Worm (Caenorhabditis elegans) whole organism, L2 larva: ENCODE data around the gene Y55F3AM.21.

ENCODE experiments used
- C34F6.9 ChIP-seq: fragments of 150-350 bp; optimal IDR thresholded peaks from 2 replicates; lab custom pipeline; 2014; ENCODE audit warnings: missing biosample characterization, missing genetic modification characterization
- F13H6.1 ChIP-seq: sonication (generic microtip); optimal IDR thresholded peaks from 2 replicates; lab custom pipeline; 2016; ENCODE audit warnings: missing genetic modification characterization, missing compliant biosample characterization
- R02D3.7 ChIP-seq: fragments of 150-350 bp; optimal IDR thresholded peaks from 2 replicates; lab custom pipeline; 2014; ENCODE audit warnings: missing biosample characterization, missing genetic modification characterization
- Y55F3AM.14 ChIP-seq: fragments of 200-800 bp; sonication (Bioruptor generic); optimal IDR thresholded peaks from 2 replicates; lab custom pipeline; 2018; ENCODE audit warnings: mild to moderate bottlenecking, missing genetic modification characterization, missing compliant biosample characterization
- alr-1 ChIP-seq: fragments of 150-350 bp; optimal IDR thresholded peaks from 2 replicates; lab custom pipeline; 2014; ENCODE audit warnings: missing biosample characterization, missing genetic modification characterization
- blmp-1 ChIP-seq: sonication (generic microtip); optimal IDR thresholded peaks from 2 replicates; lab custom pipeline; 2017; ENCODE audit warnings: missing genetic modification characterization, mild to moderate bottlenecking, missing compliant biosample characterization, antibody characterized with exemption, moderate library complexity; ENCODE audit not compliant: insufficient read depth
- ceh-16 ChIP-seq: fragments of 150-350 bp; optimal IDR thresholded peaks from 2 replicates; lab custom pipeline; 2014; ENCODE audit warnings: missing biosample characterization, missing genetic modification characterization
- ceh-82 ChIP-seq: fragments of 150-350 bp; optimal IDR thresholded peaks from 2 replicates; lab custom pipeline; 2014; ENCODE audit warnings: missing biosample characterization, missing genetic modification characterization
- crh-2 ChIP-seq: sonication (generic microtip); optimal IDR thresholded peaks from 2 replicates; lab custom pipeline; 2017; ENCODE audit warnings: missing biosample characterization, missing genetic modification characterization
- dmd-4 ChIP-seq: sonication (generic microtip); optimal IDR thresholded peaks from 2 replicates; lab custom pipeline; 2017; ENCODE audit warnings: missing biosample characterization, missing genetic modification characterization
- egl-27 ChIP-seq: sonication (generic microtip); optimal IDR thresholded peaks from 3 replicates; lab custom pipeline; 2017; ENCODE audit warnings: missing biosample characterization, missing genetic modification reagents, missing genetic modification characterization
- elt-1 ChIP-seq: fragments of 150-350 bp; optimal IDR thresholded peaks from 2 replicates; lab custom pipeline; 2014; ENCODE audit warnings: missing biosample characterization, missing genetic modification characterization
- elt-3 ChIP-seq: sonication (generic microtip); optimal IDR thresholded peaks from 2 replicates; lab custom pipeline; 2017; ENCODE audit warnings: missing biosample characterization, missing genetic modification characterization
- fos-1 ChIP-seq: fragments of 150-350 bp; optimal IDR thresholded peaks from 2 replicates; lab custom pipeline; 2014; ENCODE audit warnings: missing biosample characterization, missing genetic modification characterization
- gmeb-1 ChIP-seq: fragments of 150-350 bp; optimal IDR thresholded peaks from 2 replicates; lab custom pipeline; 2014; ENCODE audit warnings: missing biosample characterization, missing genetic modification characterization
- lin-11 ChIP-seq: fragments of 150-350 bp; sonication (generic microtip); optimal IDR thresholded peaks from 2 replicates; lab custom pipeline; 2014; ENCODE audit warnings: missing biosample characterization, missing genetic modification characterization, inconsistent platforms, mixed read lengths
- lin-13 ChIP-seq: fragments of 150-350 bp; optimal IDR thresholded peaks from 2 replicates; lab custom pipeline; 2014; ENCODE audit warnings: missing biosample characterization, missing genetic modification reagents, missing genetic modification characterization
- lin-39 ChIP-seq: fragments of 150-350 bp; optimal IDR thresholded peaks from 2 replicates; lab custom pipeline; 2014; ENCODE audit warnings: missing biosample characterization, missing genetic modification reagents, missing genetic modification characterization
- lsy-2 ChIP-seq, 2 experiments: fragments of 150-350 bp in 1 of 2; sonication (generic microtip) in 1 of 2; optimal IDR thresholded peaks; 2 replicates each; lab custom pipeline; 2014 to 2017; ENCODE audit warnings: missing biosample characterization in 2 of 2, missing genetic modification characterization in 2 of 2
- mab-5 ChIP-seq: fragments of 150-350 bp; optimal IDR thresholded peaks from 2 replicates; lab custom pipeline; 2014; ENCODE audit warnings: missing biosample characterization, missing genetic modification characterization
- mbf-1 ChIP-seq: sonication (generic microtip); optimal IDR thresholded peaks from 2 replicates; lab custom pipeline; 2017; ENCODE audit warnings: missing biosample characterization, missing genetic modification characterization
- mdl-1 ChIP-seq, 2 experiments: fragments of 150-350 bp in 1 of 2; sonication (generic microtip) in 1 of 2; optimal IDR thresholded peaks; 2 replicates each; lab custom pipeline; 2017; ENCODE audit warnings: missing biosample characterization in 2 of 2, missing genetic modification characterization in 2 of 2
- nhr-10 ChIP-seq: sonication (generic microtip); optimal IDR thresholded peaks from 2 replicates; lab custom pipeline; 2017; ENCODE audit warnings: missing biosample characterization, missing genetic modification characterization
- nhr-11 ChIP-seq: fragments of 150-350 bp; optimal IDR thresholded peaks from 2 replicates; lab custom pipeline; 2014; ENCODE audit warnings: missing biosample characterization, missing genetic modification characterization
- nhr-21 ChIP-seq: fragments of 150-350 bp; optimal IDR thresholded peaks from 2 replicates; lab custom pipeline; 2014; ENCODE audit warnings: missing biosample characterization, missing genetic modification characterization
- nhr-237 ChIP-seq: fragments of 150-350 bp; optimal IDR thresholded peaks from 2 replicates; lab custom pipeline; 2014; ENCODE audit warnings: missing biosample characterization, missing genetic modification characterization
- nhr-25 ChIP-seq: fragments of 150-350 bp; sonication (generic microtip); optimal IDR thresholded peaks from 3 replicates; lab custom pipeline; 2014; ENCODE audit warnings: missing biosample characterization, missing genetic modification characterization
- nhr-6 ChIP-seq: fragments of 150-350 bp; optimal IDR thresholded peaks from 2 replicates; lab custom pipeline; 2014; ENCODE audit warnings: missing biosample characterization, missing genetic modification characterization
- peb-1 ChIP-seq: fragments of 150-350 bp; optimal IDR thresholded peaks from 2 replicates; lab custom pipeline; 2014; ENCODE audit warnings: missing biosample characterization, missing genetic modification characterization
- sem-4 ChIP-seq: fragments of 150-350 bp; optimal IDR thresholded peaks from 2 replicates; lab custom pipeline; 2014; ENCODE audit warnings: missing biosample characterization, missing genetic modification reagents, missing genetic modification characterization
- sma-9 ChIP-seq, 2 experiments: fragments of 150-350 bp in 1 of 2; sonication (generic microtip) in 1 of 2; optimal IDR thresholded peaks; 2 replicates each; lab custom pipeline; 2014 to 2016; ENCODE audit warnings: missing genetic modification characterization in 2 of 2, mild to moderate bottlenecking in 1 of 2, missing biosample characterization in 1 of 2, missing compliant biosample characterization in 1 of 2, missing genetic modification reagents in 1 of 2, moderate library complexity in 1 of 2
- snpc-4 ChIP-seq: fragments of 150-350 bp; optimal IDR thresholded peaks from 2 replicates; lab custom pipeline; 2014; ENCODE audit warnings: missing biosample characterization, missing genetic modification characterization
- unc-39 ChIP-seq: fragments of 150-350 bp; optimal IDR thresholded peaks from 2 replicates; lab custom pipeline; 2014; ENCODE audit warnings: missing biosample characterization, missing genetic modification characterization
- unc-55 ChIP-seq: fragments of 150-350 bp; sonication (generic microtip); optimal IDR thresholded peaks from 3 replicates; lab custom pipeline; 2014; ENCODE audit warnings: missing biosample characterization, missing genetic modification reagents, missing genetic modification characterization
- unc-62 ChIP-seq: fragments of 150-350 bp; optimal IDR thresholded peaks from 2 replicates; lab custom pipeline; 2014; ENCODE audit warnings: missing biosample characterization, missing genetic modification reagents, missing genetic modification characterization
- zag-1 ChIP-seq: fragments of 150-350 bp; optimal IDR thresholded peaks from 2 replicates; lab custom pipeline; 2014; ENCODE audit warnings: missing biosample characterization, missing genetic modification characterization

Y55F3AM.21 gene

ce11 chrIV:1070383-1070782 is 18.9 kb upstream of the Y55F3AM.21 start (continued):
- TF ChIP-seq mdl-1 (tag; optimal IDR thresholded peaks at IDR 0.05; lab: Kevin White, UChicago) (peak; percentile 87), dmd-4 (no peak), ceh-82 (tag; lab: Kevin White, UChicago) (peak; percentile 58), peb-1 (tag; lab: Kevin White, UChicago) (no peak), nhr-21 (tag; lab: Kevin White, UChicago) (peak; percentile 67), crh-2 (tag; lab: Kevin White, UChicago) (peak; percentile 52), blmp-1 (tag; lab: Kevin White, UChicago) (no peak), nhr-10 (tag; lab: Kevin White, UChicago) (no peak), nhr-11 (tag; lab: Kevin White, UChicago) (peak; percentile 45), mbf-1 (tag; lab: Kevin White, UChicago) (no peak), R02D3.7 (tag; lab: Kevin White, UChicago) (peak; percentile 9), ceh-16 (tag; lab: Kevin White, UChicago) (no peak), Y55F3AM.14 (no peak), lsy-2 (tag; optimal IDR thresholded peaks at IDR 0.05; lab: Kevin White, UChicago) (peak; percentile 42 to 91), unc-39 (tag; lab: Kevin White, UChicago) (no peak), sem-4 (tag; lab: Kevin White, UChicago) (peak; percentile 82), F13H6.1 (tag; lab: Kevin White, UChicago) (peak; percentile 100), nhr-6 (tag; lab: Kevin White, UChicago) (no peak), lin-13 (GFP tag; lab: Kevin White, UChicago) (peak; percentile 63), sma-9 (GFP tag; optimal IDR thresholded peaks at IDR 0.05; lab: Kevin White, UChicago) (peak; percentile 95), sma-9 (tag; optimal IDR thresholded peaks at IDR 0.05; lab: Kevin White, UChicago) (no peak), gmeb-1 (peak; percentile 57), unc-62 (peak; percentile 22), C34F6.9 (peak; percentile 83)

- TF ChIP-seq fos-1 (tag; lab: Kevin White, UChicago) = no peak
- no peak for TF ChIP-seq lsy-2 (tag; optimal IDR thresholded peaks at IDR 0.05; lab: Kevin White, UChicago)
- no peak for TF ChIP-seq ceh-16 (tag; lab: Kevin White, UChicago)
- TF ChIP-seq unc-39 (tag; lab: Kevin White, UChicago) = no peak
- TF ChIP-seq mab-5 = no peak
- TF ChIP-seq blmp-1 (tag; lab: Kevin White, UChicago) = no peak
- TF ChIP-seq lin-11 (tag; lab: Kevin White, UChicago) = no peak
- TF ChIP-seq nhr-10 (tag; lab: Kevin White, UChicago) = no peak
- TF ChIP-seq nhr-6 (tag; lab: Kevin White, UChicago) = no peak
- no peak for TF ChIP-seq ceh-82 (tag; lab: Kevin White, UChicago)
- no peak for TF ChIP-seq lin-13 (GFP tag; lab: Kevin White, UChicago)
- TF ChIP-seq egl-27 (tag; lab: Kevin White, UChicago) = no peak
- no peak for TF ChIP-seq nhr-25 (tag; lab: Kevin White, UChicago)
- TF ChIP-seq sma-9 (GFP tag; optimal IDR thresholded peaks at IDR 0.05; lab: Kevin White, UChicago) = no peak
- no peak for TF ChIP-seq sma-9 (tag; optimal IDR thresholded peaks at IDR 0.05; lab: Kevin White, UChicago)
- TF ChIP-seq elt-3 = no peak
- TF ChIP-seq sem-4 (tag; lab: Kevin White, UChicago) = no peak
- TF ChIP-seq Y55F3AM.14 = no peak
Observed at ce11 chrIV:1068730-1069244, 17.3 kb upstream of the Y55F3AM.21 start.

ce11 chrIV:1067430-1067829 is 15.9 kb upstream of the Y55F3AM.21 start, which contains the start of gene znf-782:
Gene znf-782 (minus strand): TSS chrIV:1067525.
- TF ChIP-seq alr-1 (tag; lab: Kevin White, UChicago) = no peak
- TF ChIP-seq snpc-4 (tag; lab: Kevin White, UChicago) = no peak
- peak; percentile 75 for TF ChIP-seq F13H6.1 (tag; lab: Kevin White, UChicago)
- TF ChIP-seq lsy-2 (tag; optimal IDR thresholded peaks at IDR 0.05; lab: Kevin White, UChicago) = peak in 1 of 2 experiments; percentile 19
- no peak for TF ChIP-seq lin-11 (tag; lab: Kevin White, UChicago)
- TF ChIP-seq fos-1 (tag; lab: Kevin White, UChicago) = peak; percentile 41
- TF ChIP-seq mdl-1 (tag; optimal IDR thresholded peaks at IDR 0.05; lab: Kevin White, UChicago) = peak; percentile 38 to 74
- TF ChIP-seq nhr-6 (tag; lab: Kevin White, UChicago) = no peak
- no peak for TF ChIP-seq nhr-25 (tag; lab: Kevin White, UChicago)
- TF ChIP-seq zag-1 (tag; lab: Kevin White, UChicago) = peak; percentile 8
- no peak for TF ChIP-seq nhr-10 (tag; lab: Kevin White, UChicago)
- TF ChIP-seq nhr-237 (tag; lab: Kevin White, UChicago) = no peak

- no peak for TF ChIP-seq unc-55 (GFP tag; lab: Kevin White, UChicago)
- TF ChIP-seq elt-3 = no peak
- no peak for TF ChIP-seq alr-1 (tag; lab: Kevin White, UChicago)
- no peak for TF ChIP-seq lin-39 (tag; lab: Kevin White, UChicago)
- no peak for TF ChIP-seq nhr-10 (tag; lab: Kevin White, UChicago)
- TF ChIP-seq nhr-21 (tag; lab: Kevin White, UChicago) = no peak
- TF ChIP-seq F13H6.1 (tag; lab: Kevin White, UChicago) = no peak
- no peak for TF ChIP-seq snpc-4 (tag; lab: Kevin White, UChicago)
- no peak for TF ChIP-seq mbf-1 (tag; lab: Kevin White, UChicago)
- TF ChIP-seq sma-9 (GFP tag; optimal IDR thresholded peaks at IDR 0.05; lab: Kevin White, UChicago) = no peak
- TF ChIP-seq sma-9 (tag; optimal IDR thresholded peaks at IDR 0.05; lab: Kevin White, UChicago) = no peak
- no peak for TF ChIP-seq elt-1
- no peak for TF ChIP-seq Y55F3AM.14
- TF ChIP-seq nhr-6 (tag; lab: Kevin White, UChicago) = no peak
Observed at ce11 chrIV:1065569-1065968, 14.1 kb upstream of the Y55F3AM.21 start.
